Fruit fly (Drosophila melanogaster) whole organism, prepupa: ENCODE data around the gene CAHbeta.

Source experiments
- CG10669 ChIP-seq: fragments of 200-800 bp; sonication (Bioruptor generic); optimal IDR thresholded peaks from 3 replicates; lab custom pipeline; 2018; ENCODE audit warnings: missing biosample characterization, mild to moderate bottlenecking, missing genetic modification characterization, moderate library complexity
- CG16779 ChIP-seq: fragments of 200-800 bp; sonication (Bioruptor generic); optimal IDR thresholded peaks from 3 replicates; lab custom pipeline; 2017; ENCODE audit warnings: missing biosample characterization, mild to moderate bottlenecking, missing genetic modification characterization
- CG32006 ChIP-seq: fragments of 200-800 bp; sonication (Bioruptor generic); optimal IDR thresholded peaks from 3 replicates; lab custom pipeline; 2017; ENCODE audit warnings: missing biosample characterization, mild to moderate bottlenecking, missing genetic modification characterization
- Hr39 ChIP-seq: fragments of 200-800 bp; sonication (Bioruptor generic); optimal IDR thresholded peaks from 2 replicates; lab custom pipeline; 2016; ENCODE audit warnings: missing biosample characterization, missing genetic modification characterization
- Met ChIP-seq: fragments of 200-800 bp; sonication (Bioruptor generic); optimal IDR thresholded peaks from 3 replicates; lab custom pipeline; 2016; ENCODE audit warnings: missing biosample characterization, missing genetic modification characterization
- OdsH ChIP-seq: fragments of 200-800 bp; sonication (Bioruptor generic); optimal IDR thresholded peaks from 3 replicates; lab custom pipeline; 2016; ENCODE audit warnings: missing biosample characterization, missing genetic modification characterization
- Sox102F ChIP-seq: fragments of 200-800 bp; sonication (Bioruptor generic); optimal IDR thresholded peaks from 2 replicates; lab custom pipeline; 2016; ENCODE audit warnings: missing biosample characterization, mild to moderate bottlenecking, missing genetic modification characterization
- acj6 ChIP-seq: fragments of 200-800 bp; sonication (Bioruptor generic); optimal IDR thresholded peaks from 3 replicates; lab custom pipeline; 2016; ENCODE audit warnings: missing biosample characterization, missing genetic modification characterization

DNA sequence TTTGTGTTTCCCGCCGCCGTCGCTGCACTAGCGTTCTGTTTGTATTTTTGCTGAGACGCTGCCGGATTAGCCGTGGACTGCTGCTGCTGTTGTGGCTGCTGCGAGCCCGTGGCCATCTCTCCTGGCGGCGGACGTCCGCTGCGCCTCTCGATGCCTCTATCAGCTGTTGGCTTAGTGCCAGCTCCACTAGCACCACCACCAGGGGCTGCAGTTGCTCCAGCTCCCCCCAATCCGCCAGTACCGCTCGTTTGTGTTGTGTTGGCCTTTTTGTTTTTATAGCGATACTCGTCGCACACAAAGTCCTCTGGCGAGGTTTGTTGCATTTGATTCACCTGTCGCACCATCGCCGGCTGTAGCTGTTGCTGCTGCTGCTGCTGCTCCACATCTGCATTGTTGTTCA lies 30.0 kb downstream of the CAHbeta start:
- TF ChIP-seq CG10669 (no peak), CG32006 (no peak), Sox102F (GFP tag; lab: Kevin White, UChicago) (no peak), OdsH (GFP tag; lab: Kevin White, UChicago) (no peak), Hr39 (GFP tag; lab: Kevin White, UChicago) (no peak), CG16779 (no peak), acj6 (no peak), Met (GFP tag; lab: Kevin White, UChicago) (no peak)
